Worm (Caenorhabditis elegans): Measurements from ENCODE around the gene otpl-1.

DNA sequence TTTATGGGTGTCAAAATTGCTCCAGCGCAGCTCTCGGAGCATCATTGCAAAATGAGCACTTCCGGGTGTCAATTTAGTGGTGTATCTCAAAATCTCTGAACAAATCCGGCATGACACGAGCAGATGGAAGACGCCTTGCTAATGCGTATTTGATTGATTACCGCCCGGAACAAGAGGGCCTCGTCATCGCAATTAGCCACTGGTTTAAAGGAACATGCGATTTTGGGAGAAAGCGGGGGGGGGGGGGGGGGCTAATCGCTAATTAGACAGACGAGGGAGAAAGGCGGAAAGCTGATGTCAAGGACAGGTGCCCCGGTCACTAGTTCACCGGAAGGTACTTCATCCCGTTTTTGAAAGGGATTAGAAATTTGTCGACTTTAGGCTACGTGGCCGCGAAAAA lies 47.1 kb upstream of the otpl-1 start:
- TF ChIP-seq B0310.2 (tag; optimal IDR thresholded peaks at IDR 0.05) (no peak), aly-1 (tag; optimal IDR thresholded peaks at IDR 0.05) (no peak), tra-4 (tag; optimal IDR thresholded peaks at IDR 0.05) (no peak), ama-1 (optimal IDR thresholded peaks at IDR 0.05) (no peak)
